Comparison of ENCODE assay signal across 1 fruit fly cellular context in the genomic region with DNA sequence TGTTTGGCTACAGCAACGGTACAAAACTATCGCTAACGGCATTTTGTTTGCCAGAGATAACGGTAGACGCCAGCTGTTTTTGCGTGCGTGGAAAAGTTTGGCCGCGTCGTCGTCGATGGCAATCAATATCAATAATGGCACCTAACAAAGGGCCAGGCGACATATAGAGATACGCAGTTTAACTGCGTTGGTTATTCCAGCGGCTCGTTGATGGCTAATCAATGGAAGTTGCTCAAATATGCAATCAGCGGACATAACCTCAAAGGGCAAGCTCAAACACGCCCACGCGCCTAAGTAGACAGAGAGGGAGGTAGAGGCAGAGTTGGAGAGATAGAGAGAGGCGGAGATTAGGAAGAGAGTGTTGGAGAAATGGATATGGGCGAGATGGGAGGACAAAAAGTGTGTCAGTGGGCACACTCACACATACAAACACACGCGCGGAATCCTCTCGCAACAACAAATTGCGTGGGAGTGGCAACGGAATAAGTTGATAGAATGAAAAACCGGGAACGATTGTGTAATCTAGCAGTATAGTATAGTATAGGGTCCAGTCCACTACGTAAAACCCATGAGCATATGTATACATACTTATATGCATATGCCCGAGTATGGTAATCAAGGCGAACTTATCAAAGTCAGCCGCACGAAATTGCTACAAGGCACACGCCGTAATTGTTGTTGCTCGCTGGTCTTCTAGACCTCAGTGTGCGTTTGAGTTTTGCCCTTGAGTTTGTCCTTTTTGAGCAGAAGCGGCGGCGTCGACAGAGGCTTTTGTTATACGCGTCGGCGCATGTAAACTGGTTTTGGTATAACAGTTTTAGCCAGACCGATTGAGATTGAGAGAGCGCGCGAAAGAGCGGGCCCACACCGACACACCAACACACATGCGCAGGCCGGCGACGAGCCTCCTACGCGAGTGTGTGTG.
A peak's percentile ranks its signal among the peaks of the same experiment; 100 is the strongest.
TF ChIP-seq lines count a peak whose summit lies in the region.

No protein-coding gene starts in this region.

TF ChIP-seq in whole organism, embryonic, 481 proteins besides CTCF, POLR2A, EP300 and RAD21 (continued from another document):
- TF ChIP-seq Atf-2 (GFP tag; optimal IDR thresholded peaks at IDR 0.05; lab: Kevin White, UChicago) = no peak
- no peak for TF ChIP-seq vvl (GFP tag; IDR thresholded peaks at IDR 0.05; lab: Robert Waterston, UW)
- peak; percentile 26 for TF ChIP-seq grn (GFP tag; optimal IDR thresholded peaks at IDR 0.05; lab: Kevin White, UChicago)
- TF ChIP-seq sens (GFP tag; lab: Kevin White, UChicago) = peak; percentile 73
- no peak for TF ChIP-seq Dad (GFP tag; optimal IDR thresholded peaks at IDR 0.05; lab: Kevin White, UChicago)
- no peak for TF ChIP-seq Spps (tag; optimal IDR thresholded peaks at IDR 0.05; lab: Kevin White, UChicago)
- no peak for TF ChIP-seq Deaf1 (tag; optimal IDR thresholded peaks at IDR 0.05; lab: Kevin White, UChicago)
- TF ChIP-seq Ssrp (tag; optimal IDR thresholded peaks at IDR 0.05; lab: Kevin White, UChicago) = no peak
- no peak for TF ChIP-seq CG6765 (GFP tag; optimal IDR thresholded peaks at IDR 0.05; lab: Kevin White, UChicago)
- no peak for TF ChIP-seq caup (GFP tag; optimal IDR thresholded peaks at IDR 0.05; lab: Kevin White, UChicago; ENCODE audit: severe bottlenecking)
- TF ChIP-seq CG13894 (tag; optimal IDR thresholded peaks at IDR 0.05; lab: Kevin White, UChicago) = peak; percentile 76
- TF ChIP-seq en (GFP tag; optimal IDR thresholded peaks at IDR 0.05; lab: Kevin White, UChicago) = no peak
- no peak for TF ChIP-seq CG2712 (tag; optimal IDR thresholded peaks at IDR 0.05; lab: Kevin White, UChicago)
- TF ChIP-seq Side (GFP tag; optimal IDR thresholded peaks at IDR 0.05; lab: Kevin White, UChicago) = no peak
- no peak for TF ChIP-seq CG31441 (GFP tag; IDR thresholded peaks at IDR 0.05; lab: Robert Waterston, UW)
- peak; percentile 12 for TF ChIP-seq Hmr (GFP tag; optimal IDR thresholded peaks at IDR 0.05; lab: Kevin White, UChicago)
- no peak for TF ChIP-seq bcd (GFP tag; optimal IDR thresholded peaks at IDR 0.05; lab: Kevin White, UChicago)
- no peak for TF ChIP-seq lmd (GFP tag; IDR thresholded peaks at IDR 0.05; lab: Robert Waterston, UW)
- TF ChIP-seq fru (optimal IDR thresholded peaks at IDR 0.05; lab: Kevin White, UChicago) = no peak
- TF ChIP-seq slou (GFP tag; optimal IDR thresholded peaks at IDR 0.05; lab: Kevin White, UChicago) = no peak
- no peak for TF ChIP-seq br (optimal IDR thresholded peaks at IDR 0.05; lab: Kevin White, UChicago)
- TF ChIP-seq dati (GFP tag; IDR thresholded peaks at IDR 0.05; lab: Robert Waterston, UW) = no peak
- peak; percentile 52 for TF ChIP-seq Awh (GFP tag; IDR thresholded peaks at IDR 0.05; lab: Robert Waterston, UW)
- TF ChIP-seq CG4282 (GFP tag; optimal IDR thresholded peaks at IDR 0.05; lab: Kevin White, UChicago) = no peak
- no peak for TF ChIP-seq maf-S (GFP tag; optimal IDR thresholded peaks at IDR 0.05; lab: Kevin White, UChicago)
- TF ChIP-seq CG12236 (GFP tag; optimal IDR thresholded peaks at IDR 0.05; lab: Kevin White, UChicago) = no peak
- TF ChIP-seq CG18262 (tag; optimal IDR thresholded peaks at IDR 0.05; lab: Kevin White, UChicago) = no peak
- no peak for TF ChIP-seq oc (tag; optimal IDR thresholded peaks at IDR 0.05; lab: Kevin White, UChicago)
- TF ChIP-seq trh (GFP tag; optimal IDR thresholded peaks at IDR 0.05; lab: Kevin White, UChicago) = no peak
- no peak for TF ChIP-seq trem (tag; optimal IDR thresholded peaks at IDR 0.05; lab: Kevin White, UChicago)
- TF ChIP-seq CG12219 (GFP tag; optimal IDR thresholded peaks at IDR 0.05; lab: Kevin White, UChicago) = no peak
- TF ChIP-seq HmgZ (tag; optimal IDR thresholded peaks at IDR 0.05; lab: Kevin White, UChicago) = no peak
- no peak for TF ChIP-seq Eip74EF (GFP tag; optimal IDR thresholded peaks at IDR 0.05; lab: Kevin White, UChicago)
- TF ChIP-seq ab (GFP tag; optimal IDR thresholded peaks at IDR 0.05; lab: Kevin White, UChicago) = no peak
- TF ChIP-seq CG12744 (GFP tag; optimal IDR thresholded peaks at IDR 0.05; lab: Kevin White, UChicago) = no peak
- no peak for TF ChIP-seq btn (GFP tag; optimal IDR thresholded peaks at IDR 0.05; lab: Kevin White, UChicago)
- no peak for TF ChIP-seq Ptx1 (GFP tag; IDR thresholded peaks at IDR 0.05; lab: Robert Waterston, UW)
- no peak for TF ChIP-seq CG15073 (GFP tag; optimal IDR thresholded peaks at IDR 0.05; lab: Kevin White, UChicago)
- no peak for TF ChIP-seq Oli (tag; optimal IDR thresholded peaks at IDR 0.05; lab: Kevin White, UChicago)
- TF ChIP-seq Dbx (GFP tag; IDR thresholded peaks at IDR 0.05; lab: Robert Waterston, UW) = no peak
- TF ChIP-seq CG15479 (GFP tag; optimal IDR thresholded peaks at IDR 0.05; lab: Kevin White, UChicago) = peak; percentile 70
- TF ChIP-seq CG5953 (GFP tag; IDR thresholded peaks at IDR 0.05; lab: Robert Waterston, UW) = no peak
- no peak for TF ChIP-seq Ada2b (GFP tag; IDR thresholded peaks at IDR 0.05; lab: Robert Waterston, UW)
- TF ChIP-seq Aef1 (GFP tag; IDR thresholded peaks at IDR 0.05; lab: Robert Waterston, UW) = no peak
- TF ChIP-seq sob (GFP tag; IDR thresholded peaks at IDR 0.05; lab: Robert Waterston, UW) = no peak
- TF ChIP-seq CG30403 (GFP tag; optimal IDR thresholded peaks at IDR 0.05; lab: Kevin White, UChicago) = no peak
- no peak for TF ChIP-seq CG12155 (GFP tag; optimal IDR thresholded peaks at IDR 0.05; lab: Kevin White, UChicago)
- no peak for TF ChIP-seq CG18764 (GFP tag; optimal IDR thresholded peaks at IDR 0.05; lab: Kevin White, UChicago)
- TF ChIP-seq yki (optimal IDR thresholded peaks at IDR 0.05; lab: Kevin White, UChicago) = no peak
- TF ChIP-seq CG11247 (GFP tag; IDR thresholded peaks at IDR 0.05; lab: Robert Waterston, UW) = no peak
- no peak for TF ChIP-seq CG18011 (GFP tag; optimal IDR thresholded peaks at IDR 0.05; lab: Kevin White, UChicago)
- peak; percentile 42 to 64 for TF ChIP-seq Trl (optimal IDR thresholded peaks at IDR 0.05; lab: Kevin White, UChicago)
- TF ChIP-seq Trl (GFP tag; optimal IDR thresholded peaks at IDR 0.05; lab: Kevin White, UChicago) = peak; percentile 15
- TF ChIP-seq Usf (GFP tag; optimal IDR thresholded peaks at IDR 0.05; lab: Kevin White, UChicago) = no peak
- no peak for TF ChIP-seq ham (GFP tag; IDR thresholded peaks at IDR 0.05; lab: Robert Waterston, UW)
- no peak for TF ChIP-seq CG1647 (GFP tag; optimal IDR thresholded peaks at IDR 0.05; lab: Kevin White, UChicago)
- no peak for TF ChIP-seq bsh (GFP tag; optimal IDR thresholded peaks at IDR 0.05; lab: Kevin White, UChicago)
- TF ChIP-seq CG8290 (GFP tag; optimal IDR thresholded peaks at IDR 0.05; lab: Kevin White, UChicago) = no peak
- TF ChIP-seq CG8290 (tag; optimal IDR thresholded peaks at IDR 0.05; lab: Kevin White, UChicago) = peak in 1 of 2 experiments; percentile 51
- no peak for TF ChIP-seq CG6854 (GFP tag; optimal IDR thresholded peaks at IDR 0.05; lab: Kevin White, UChicago)
- no peak for TF ChIP-seq pnt (GFP tag; optimal IDR thresholded peaks at IDR 0.05; lab: Kevin White, UChicago)
- TF ChIP-seq CG8924 (tag; optimal IDR thresholded peaks at IDR 0.05; lab: Kevin White, UChicago) = no peak
- no peak for TF ChIP-seq CG31365 (tag; optimal IDR thresholded peaks at IDR 0.05; lab: Kevin White, UChicago)
- TF ChIP-seq CrebB (tag; optimal IDR thresholded peaks at IDR 0.05; lab: Kevin White, UChicago) = no peak
- TF ChIP-seq luna (GFP tag; optimal IDR thresholded peaks at IDR 0.05; lab: Kevin White, UChicago) = no peak
- no peak for TF ChIP-seq Doc2 (GFP tag; IDR thresholded peaks at IDR 0.05; lab: Robert Waterston, UW)
- TF ChIP-seq Meics (GFP tag; optimal IDR thresholded peaks at IDR 0.05; lab: Kevin White, UChicago) = no peak
- TF ChIP-seq CG10274 (GFP tag; optimal IDR thresholded peaks at IDR 0.05; lab: Kevin White, UChicago) = no peak
- TF ChIP-seq CG1603 (tag; optimal IDR thresholded peaks at IDR 0.05; lab: Kevin White, UChicago) = no peak
- no peak for TF ChIP-seq CG10209 (GFP tag; optimal IDR thresholded peaks at IDR 0.05; lab: Kevin White, UChicago)
- no peak for TF ChIP-seq D19A (tag; optimal IDR thresholded peaks at IDR 0.05; lab: Kevin White, UChicago)
- no peak for TF ChIP-seq CG32772 (GFP tag; IDR thresholded peaks at IDR 0.05; lab: Robert Waterston, UW)
- TF ChIP-seq Adf1 (GFP tag; IDR thresholded peaks at IDR 0.05; lab: Robert Waterston, UW) = peak; percentile 78; the same call in 1 of the 2 replicates
- no peak for TF ChIP-seq HLH3B (GFP tag; IDR thresholded peaks at IDR 0.05; lab: Robert Waterston, UW)
- no peak for TF ChIP-seq C15 (GFP tag; IDR thresholded peaks at IDR 0.05; lab: Robert Waterston, UW)
- no peak for TF ChIP-seq CG2116 (GFP tag; optimal IDR thresholded peaks at IDR 0.05; lab: Kevin White, UChicago)
- peak; percentile 18 for TF ChIP-seq lab (GFP tag; optimal IDR thresholded peaks at IDR 0.05; lab: Kevin White, UChicago)
- no peak for TF ChIP-seq Dip3 (GFP tag; optimal IDR thresholded peaks at IDR 0.05; lab: Kevin White, UChicago)
- no peak for TF ChIP-seq dan (GFP tag; IDR thresholded peaks at IDR 0.05; lab: Robert Waterston, UW)
- TF ChIP-seq CG15601 (tag; optimal IDR thresholded peaks at IDR 0.05; lab: Kevin White, UChicago) = no peak
- no peak for TF ChIP-seq zfh2 (GFP tag; optimal IDR thresholded peaks at IDR 0.05; lab: Kevin White, UChicago)
- TF ChIP-seq tll (GFP tag; optimal IDR thresholded peaks at IDR 0.05; lab: Kevin White, UChicago) = no peak
- no peak for TF ChIP-seq CG12769 (tag; optimal IDR thresholded peaks at IDR 0.05; lab: Kevin White, UChicago)
- no peak for TF ChIP-seq CHES-1-like (GFP tag; optimal IDR thresholded peaks at IDR 0.05; lab: Kevin White, UChicago)
- no peak for TF ChIP-seq kay (GFP tag; optimal IDR thresholded peaks at IDR 0.05; lab: Kevin White, UChicago)
- no peak for TF ChIP-seq Hsf (GFP tag; optimal IDR thresholded peaks at IDR 0.05; lab: Kevin White, UChicago)
- no peak for TF ChIP-seq CG2889 (GFP tag; IDR thresholded peaks at IDR 0.05; lab: Robert Waterston, UW)
- no peak for TF ChIP-seq PHDP (tag; optimal IDR thresholded peaks at IDR 0.05; lab: Kevin White, UChicago)
- TF ChIP-seq CG9817 (tag; optimal IDR thresholded peaks at IDR 0.05; lab: Kevin White, UChicago) = no peak
- TF ChIP-seq eve (GFP tag; optimal IDR thresholded peaks at IDR 0.05; lab: Kevin White, UChicago) = no peak
- TF ChIP-seq CG13287 (GFP tag; IDR thresholded peaks at IDR 0.05; lab: Robert Waterston, UW; ENCODE audit: partially characterized antibody) = peak; percentile 24; the same call in 1 of the 2 replicates
- no peak for TF ChIP-seq CG17829 (tag; optimal IDR thresholded peaks at IDR 0.05; lab: Kevin White, UChicago)
- no peak for TF ChIP-seq CG7963 (GFP tag; IDR thresholded peaks at IDR 0.05; lab: Robert Waterston, UW; ENCODE audit: partially characterized antibody)
- TF ChIP-seq CG3847 (GFP tag; IDR thresholded peaks at IDR 0.05; lab: Robert Waterston, UW) = no peak
- no peak for TF ChIP-seq eyg (GFP tag; optimal IDR thresholded peaks at IDR 0.05; lab: Kevin White, UChicago)
- peak in 1 of 2 experiments; percentile 81 for TF ChIP-seq Pdp1 (GFP tag; optimal IDR thresholded peaks at IDR 0.05; lab: Kevin White, UChicago)
- TF ChIP-seq CG3065 (GFP tag; optimal IDR thresholded peaks at IDR 0.05; lab: Kevin White, UChicago) = no peak
TF ChIP-seq in whole organism, embryonic: peak in this region for 37.
